Fruit fly (Drosophila melanogaster) whole organism, embryonic: ENCODE measurements around the gene Tcs6.

Source experiments
- Abd-B ChIP-seq: fragments of 200-800 bp; sonication (Bioruptor generic); optimal IDR thresholded peaks from 2 replicates; lab custom pipeline; 2018; ENCODE audit warnings: missing biosample characterization, mild to moderate bottlenecking, missing genetic modification characterization, moderate library complexity
- Ada2b ChIP-seq: fragments of 200-800 bp; sonication (Bioruptor generic); IDR thresholded peaks from 2 replicates; pipeline ENCODE4 v1.3.6; 2022; ENCODE audit warnings: missing biosample characterization, missing genetic modification characterization
- B-H2 ChIP-seq: fragments of 200-800 bp; sonication (Bioruptor generic); optimal IDR thresholded peaks from 2 replicates; lab custom pipeline; 2018; ENCODE audit warnings: missing biosample characterization, mild to moderate bottlenecking, missing genetic modification characterization
- CG10321 ChIP-seq: fragments of 200-800 bp; sonication (Bioruptor generic); IDR thresholded peaks from 2 replicates; pipeline ENCODE4 v1.3.6; 2022; ENCODE audit warnings: missing biosample characterization, missing genetic modification characterization
- CG10565 ChIP-seq: fragments of 200-800 bp; sonication (Bioruptor generic); optimal IDR thresholded peaks from 3 replicates; lab custom pipeline; 2016; ENCODE audit warnings: missing biosample characterization, mild to moderate bottlenecking, missing genetic modification characterization
- CG11504 ChIP-seq: fragments of 200-800 bp; sonication (Bioruptor generic); optimal IDR thresholded peaks from 3 replicates; lab custom pipeline; 2019; ENCODE audit warnings: missing biosample characterization, mild to moderate bottlenecking, missing genetic modification characterization, moderate library complexity
- CG12104 ChIP-seq: fragments of 200-800 bp; sonication (Bioruptor generic); optimal IDR thresholded peaks from 3 replicates; lab custom pipeline; 2016; ENCODE audit warnings: missing biosample characterization, missing genetic modification characterization
- CG1603 ChIP-seq: fragments of 200-800 bp; sonication (Bioruptor generic); optimal IDR thresholded peaks from 2 replicates; lab custom pipeline; 2019; ENCODE audit warnings: missing biosample characterization, mild to moderate bottlenecking, missing genetic modification characterization, moderate library complexity
- CG17385 ChIP-seq: fragments of 200-800 bp; sonication (Bioruptor generic); optimal IDR thresholded peaks from 3 replicates; lab custom pipeline; 2018; ENCODE audit warnings: missing biosample characterization, mild to moderate bottlenecking, missing genetic modification characterization
- CG17912 ChIP-seq: fragments of 200-800 bp; sonication (Bioruptor generic); optimal IDR thresholded peaks from 2 replicates; lab custom pipeline; 2018; ENCODE audit warnings: missing biosample characterization, mild to moderate bottlenecking, missing genetic modification characterization
- CG1792 ChIP-seq: fragments of 200-800 bp; sonication (Bioruptor generic); optimal IDR thresholded peaks from 2 replicates; lab custom pipeline; 2016; ENCODE audit warnings: missing biosample characterization, missing genetic modification characterization
- CG18619 ChIP-seq: fragments of 200-800 bp; sonication (Bioruptor generic); optimal IDR thresholded peaks from 3 replicates; lab custom pipeline; 2017; ENCODE audit warnings: missing biosample characterization, mild to moderate bottlenecking, missing genetic modification characterization
- CG3847 ChIP-seq: fragments of 200-800 bp; sonication (Bioruptor generic); IDR thresholded peaks from 2 replicates; pipeline ENCODE4 v1.3.6; 2022; ENCODE audit warnings: missing biosample characterization, missing genetic modification characterization
- CG6254 ChIP-seq: fragments of 200-800 bp; sonication (Bioruptor generic); optimal IDR thresholded peaks from 3 replicates; lab custom pipeline; 2017; ENCODE audit warnings: mild to moderate bottlenecking, missing biosample characterization, missing genetic modification reagents, missing genetic modification characterization
- CG6813 ChIP-seq: fragments of 200-800 bp; sonication (Bioruptor generic); optimal IDR thresholded peaks from 2 replicates; lab custom pipeline; 2017; ENCODE audit warnings: missing biosample characterization, missing genetic modification characterization, mild to moderate bottlenecking, moderate library complexity, missing genetic modification reagents
- CG7963 ChIP-seq: fragments of 200-800 bp; sonication (Bioruptor generic); IDR thresholded peaks from 3 replicates; pipeline ENCODE4 v1.3.6; 2022; ENCODE audit warnings: missing biosample characterization, missing genetic modification characterization; ENCODE audit not compliant: partially characterized antibody
- CG8478 ChIP-seq: fragments of >200 bp; optimal IDR thresholded peaks from 2 replicates; lab custom pipeline; 2018
- Dp ChIP-seq: fragments of 200-800 bp; sonication (Bioruptor generic); optimal IDR thresholded peaks from 2 replicates; lab custom pipeline; 2018; ENCODE audit warnings: missing biosample characterization, mild to moderate bottlenecking, missing genetic modification characterization, moderate library complexity
- E2f2 ChIP-seq: fragments of 200-800 bp; sonication (Bioruptor generic); IDR thresholded peaks from 2 replicates; pipeline ENCODE4 v1.3.6; 2022; ENCODE audit warnings: missing biosample characterization, missing genetic modification characterization
- Eip74EF ChIP-seq, 2 experiments: fragments of 200-800 bp in 1 of 2; fragments of >200 bp in 1 of 2; sonication (Bioruptor generic) in 1 of 2; optimal IDR thresholded peaks; 2 replicates each; lab custom pipeline; 2017 to 2019; ENCODE audit warnings: missing biosample characterization in 2 of 2, missing genetic modification characterization in 2 of 2, mild to moderate bottlenecking in 1 of 2, moderate library complexity in 1 of 2
- Lpt ChIP-seq: fragments of >200 bp; optimal IDR thresholded peaks from 2 replicates; lab custom pipeline; 2018; ENCODE audit warnings: missing biosample characterization, missing genetic modification characterization
- MESR4 ChIP-seq: fragments of 200-800 bp; sonication (Bioruptor generic); optimal IDR thresholded peaks from 2 replicates; lab custom pipeline; 2018; ENCODE audit warnings: missing biosample characterization, mild to moderate bottlenecking, missing genetic modification characterization, moderate library complexity
- MTF-1 ChIP-seq: fragments of 200-800 bp; sonication (Bioruptor generic); optimal IDR thresholded peaks from 2 replicates; lab custom pipeline; 2018; ENCODE audit warnings: missing biosample characterization, mild to moderate bottlenecking, missing genetic modification characterization, borderline replicate concordance
- NK7.1 ChIP-seq: fragments of 200-800 bp; sonication (Bioruptor generic); optimal IDR thresholded peaks from 3 replicates; lab custom pipeline; 2016; ENCODE audit warnings: missing biosample characterization, missing genetic modification characterization
- Ravus ChIP-seq: fragments of 200-800 bp; sonication (Bioruptor generic); IDR thresholded peaks from 2 replicates; pipeline ENCODE4 v1.3.6; 2022; ENCODE audit warnings: missing biosample characterization, missing genetic modification characterization
- Side ChIP-seq: fragments of 200-800 bp; sonication (Bioruptor generic); optimal IDR thresholded peaks from 2 replicates; lab custom pipeline; 2016; ENCODE audit warnings: missing biosample characterization, missing genetic modification characterization
- Sry-δ ChIP-seq: fragments of 200-800 bp; sonication (Bioruptor generic); optimal IDR thresholded peaks from 2 replicates; lab custom pipeline; 2016; ENCODE audit warnings: missing biosample characterization, missing genetic modification characterization
- Stat92E ChIP-seq, 3 experiments: fragments of >200 bp in 2 of 3; fragments of 200-800 bp in 1 of 3; sonication (Bioruptor generic) in 1 of 3; optimal IDR thresholded peaks; 2 replicates each; lab custom pipeline; 2017 to 2019; ENCODE audit warnings: missing biosample characterization in 3 of 3, missing genetic modification characterization in 3 of 3, mild to moderate bottlenecking in 1 of 3, moderate library complexity in 1 of 3
- ato ChIP-seq: fragments of 200-800 bp; sonication (Bioruptor generic); IDR thresholded peaks from 2 replicates; pipeline ENCODE4 v1.3.6; 2022; ENCODE audit warnings: missing biosample characterization, missing genetic modification characterization; ENCODE audit not compliant: partially characterized antibody
- bowl ChIP-seq: fragments of 200-800 bp; sonication (Bioruptor generic); IDR thresholded peaks from 2 replicates; pipeline ENCODE4 v1.3.6; 2022; ENCODE audit warnings: missing biosample characterization, missing genetic modification characterization
- dimm ChIP-seq: fragments of 200-800 bp; sonication (Bioruptor generic); IDR thresholded peaks from 2 replicates; pipeline ENCODE4 v1.3.6; 2022; ENCODE audit warnings: missing biosample characterization, missing genetic modification characterization
- fd3F ChIP-seq: fragments of 200-800 bp; sonication (Bioruptor generic); optimal IDR thresholded peaks from 2 replicates; lab custom pipeline; 2018; ENCODE audit warnings: missing biosample characterization, mild to moderate bottlenecking, missing genetic modification characterization, moderate library complexity
- grau ChIP-seq: fragments of 200-800 bp; optimal IDR thresholded peaks from 3 replicates; lab custom pipeline; 2019; ENCODE audit warnings: missing biosample characterization, mild to moderate bottlenecking, missing genetic modification characterization, moderate library complexity
- grn ChIP-seq: fragments of 200-800 bp; sonication (Bioruptor generic); optimal IDR thresholded peaks from 3 replicates; lab custom pipeline; 2017; ENCODE audit warnings: missing biosample characterization, missing genetic modification characterization
- h ChIP-seq: fragments of >200 bp; optimal IDR thresholded peaks from 2 replicates; lab custom pipeline; 2017
- hb ChIP-seq: fragments of 200-800 bp; sonication (Bioruptor generic); IDR thresholded peaks from 3 replicates; pipeline ENCODE4 v1.3.6; 2022; ENCODE audit warnings: missing biosample characterization, missing genetic modification characterization; ENCODE audit not compliant: partially characterized antibody
- jigr1 ChIP-seq: fragments of 200-800 bp; sonication (Bioruptor generic); IDR thresholded peaks from 3 replicates; pipeline ENCODE4 v1.3.6; 2022; ENCODE audit warnings: missing biosample characterization, missing genetic modification characterization
- jing ChIP-seq: fragments of 200-800 bp; sonication (Bioruptor generic); optimal IDR thresholded peaks from 2 replicates; lab custom pipeline; 2018; ENCODE audit warnings: missing biosample characterization, mild to moderate bottlenecking, missing genetic modification characterization
- lab ChIP-seq: fragments of 200-800 bp; sonication (Bioruptor generic); optimal IDR thresholded peaks from 3 replicates; lab custom pipeline; 2017; ENCODE audit warnings: missing biosample characterization, missing genetic modification characterization, mild to moderate bottlenecking, moderate library complexity, missing genetic modification reagents
- lilli ChIP-seq: fragments of 200-800 bp; sonication (Bioruptor generic); optimal IDR thresholded peaks from 3 replicates; lab custom pipeline; 2016; ENCODE audit warnings: missing biosample characterization, missing genetic modification characterization
- mirr ChIP-seq: fragments of 200-800 bp; sonication (Bioruptor generic); optimal IDR thresholded peaks from 3 replicates; lab custom pipeline; 2018; ENCODE audit warnings: missing biosample characterization, mild to moderate bottlenecking, missing genetic modification characterization
- odd ChIP-seq: fragments of 200-800 bp; sonication (Bioruptor generic); optimal IDR thresholded peaks from 2 replicates; lab custom pipeline; 2017; ENCODE audit warnings: missing biosample characterization, mild to moderate bottlenecking, missing genetic modification characterization
- org-1 ChIP-seq: fragments of 200-800 bp; sonication (Bioruptor generic); optimal IDR thresholded peaks from 2 replicates; lab custom pipeline; 2017; ENCODE audit warnings: missing biosample characterization, missing genetic modification characterization
- prd ChIP-seq, 3 experiments: fragments of >200 bp in 2 of 3; fragments of 200-800 bp in 1 of 3; sonication (Bioruptor generic) in 1 of 3; optimal IDR thresholded peaks in 2 of 3; IDR thresholded peaks in 1 of 3; 2 replicates in 2 of 3; 3 replicates in 1 of 3; pipeline versions ENCODE4 v1.3.6 to Lab custom; 2017 to 2022; ENCODE audit warnings: missing biosample characterization in 1 of 3, missing genetic modification characterization in 1 of 3
- pros ChIP-seq: fragments of 200-800 bp; sonication (Bioruptor generic); optimal IDR thresholded peaks from 3 replicates; lab custom pipeline; 2019; ENCODE audit warnings: missing biosample characterization, mild to moderate bottlenecking, missing genetic modification characterization, moderate library complexity
- psq ChIP-seq: fragments of 200-800 bp; sonication (Bioruptor generic); optimal IDR thresholded peaks from 2 replicates; lab custom pipeline; 2017; ENCODE audit warnings: missing biosample characterization, missing genetic modification characterization
- ranshi ChIP-seq: fragments of 200-800 bp; sonication (Bioruptor generic); IDR thresholded peaks from 2 replicates; pipeline ENCODE4 v1.3.6; 2022; ENCODE audit warnings: missing biosample characterization, missing genetic modification characterization
- sqz ChIP-seq: fragments of 200-800 bp; sonication (Bioruptor generic); optimal IDR thresholded peaks from 3 replicates; lab custom pipeline; 2018; ENCODE audit warnings: missing biosample characterization, mild to moderate bottlenecking, missing genetic modification characterization
- tin ChIP-seq: fragments of 200-800 bp; sonication (Bioruptor generic); optimal IDR thresholded peaks from 3 replicates; lab custom pipeline; 2016; ENCODE audit warnings: missing biosample characterization, missing genetic modification characterization
- vfl ChIP-seq: fragments of 200-800 bp; sonication (Bioruptor generic); optimal IDR thresholded peaks from 2 replicates; lab custom pipeline; 2016; ENCODE audit warnings: missing biosample characterization, missing genetic modification characterization

Tcs6 gene

dm6 chr3R:26106595-26107152, 48.7 kb upstream of the Tcs6 start, which contains the start of gene Cipc (continued):
- TF ChIP-seq lilli, result no peak
- TF ChIP-seq CG1603 (tag; lab: Kevin White, UChicago), result no peak
- TF ChIP-seq E2f2, result peak; percentile 47
- TF ChIP-seq odd (GFP tag; lab: Kevin White, UChicago), result peak; percentile 82
- no peak for TF ChIP-seq bowl (GFP tag; lab: Robert Waterston, UW)
- peak; percentile 36 for TF ChIP-seq ato
- TF ChIP-seq hb, result 0 out of 3 replicates have a peak, but pooled peaks have one; percentile 47
- peak; percentile 54 for TF ChIP-seq Abd-B (GFP tag; lab: Kevin White, UChicago)
- TF ChIP-seq CG18619 (GFP tag; lab: Kevin White, UChicago), result peak; percentile 79
- TF ChIP-seq pros (GFP tag; lab: Kevin White, UChicago), result no peak
- TF ChIP-seq CG10321 (GFP tag; lab: Robert Waterston, UW), result no peak
- TF ChIP-seq lab (GFP tag; lab: Kevin White, UChicago), result peak; percentile 88
- TF ChIP-seq ranshi (GFP tag; lab: Robert Waterston, UW), result peak; percentile 66
- TF ChIP-seq Ravus (GFP tag; lab: Robert Waterston, UW), result peak; percentile 42
- no peak for TF ChIP-seq Lpt
- no peak for TF ChIP-seq CG7963 (GFP tag; lab: Robert Waterston, UW)
- TF ChIP-seq Dp, result no peak
- TF ChIP-seq CG6813 (GFP tag; lab: Kevin White, UChicago), result peak; percentile 72
- TF ChIP-seq CG3847 (GFP tag; lab: Robert Waterston, UW), result peak; percentile 61
- TF ChIP-seq MESR4, result no peak
- TF ChIP-seq Ada2b (GFP tag; lab: Robert Waterston, UW), result peak; percentile 74
- no peak for TF ChIP-seq Stat92E (GFP tag; optimal IDR thresholded peaks at IDR 0.05; lab: Kevin White, UChicago)
- no peak for TF ChIP-seq grn
- no peak for TF ChIP-seq org-1 (GFP tag; lab: Kevin White, UChicago)
- TF ChIP-seq CG1792 (GFP tag; lab: Kevin White, UChicago), result no peak
- TF ChIP-seq vfl (GFP tag; lab: Kevin White, UChicago), result no peak
- TF ChIP-seq CG6254 (GFP tag; lab: Kevin White, UChicago), result peak; percentile 17
- no peak for TF ChIP-seq jing (GFP tag; lab: Kevin White, UChicago)
- TF ChIP-seq sqz (GFP tag; lab: Kevin White, UChicago), result peak; percentile 72
- TF ChIP-seq NK7.1 (GFP tag; lab: Kevin White, UChicago), result no peak
- TF ChIP-seq psq (GFP tag; lab: Kevin White, UChicago), result peak; percentile 6
- TF ChIP-seq dimm (GFP tag; lab: Robert Waterston, UW), result no peak
- no peak for TF ChIP-seq jigr1 (GFP tag; lab: Robert Waterston, UW)
- no peak for TF ChIP-seq prd (optimal IDR thresholded peaks at IDR 0.05; lab: Kevin White, UChicago)
- peak; percentile 72 for TF ChIP-seq prd (GFP tag; IDR thresholded peaks at IDR 0.05; lab: Robert Waterston, UW)
- peak; percentile 74 for TF ChIP-seq tin (GFP tag; lab: Kevin White, UChicago)
- TF ChIP-seq B-H2, result peak; percentile 50
- peak; percentile 69 for TF ChIP-seq mirr (GFP tag; lab: Kevin White, UChicago)
- peak in 1 of 2 experiments; percentile 87 for TF ChIP-seq Eip74EF (GFP tag; optimal IDR thresholded peaks at IDR 0.05; lab: Kevin White, UChicago)
- TF ChIP-seq CG17385 (GFP tag; lab: Kevin White, UChicago), result peak; percentile 74
- TF ChIP-seq h (lab: Kevin White, UChicago), result no peak
- TF ChIP-seq CG8478, result no peak
- TF ChIP-seq CG10565, result no peak
- no peak for TF ChIP-seq CG11504 (tag; lab: Kevin White, UChicago)
- TF ChIP-seq CG17912 (GFP tag; lab: Kevin White, UChicago), result no peak
- TF ChIP-seq MTF-1 (GFP tag; lab: Kevin White, UChicago), result peak; percentile 27
- TF ChIP-seq fd3F (GFP tag; lab: Kevin White, UChicago), result peak; percentile 63
- peak; percentile 84 for TF ChIP-seq grau (tag; lab: Kevin White, UChicago)
- TF ChIP-seq Sry-δ, result no peak
- TF ChIP-seq CG12104 (GFP tag; lab: Kevin White, UChicago), result peak; percentile 87
- peak; percentile 37 for TF ChIP-seq Side (GFP tag; lab: Kevin White, UChicago)
